Worm (Caenorhabditis elegans): Measurements from ENCODE around the gene F23B12.4.
A peak's percentile ranks its signal among the peaks of the same experiment; 100 is the strongest.

F23B12.4 gene

ce11 chrV:14423268-14423667 is 17.7 kb upstream of the F23B12.4 start, which contains the start of gene rpoa-12 (continued):
- no peak for TF ChIP-seq ets-5 (GFP tag; IDR thresholded peaks at IDR 0.05)
- TF ChIP-seq ceh-63 (GFP tag; optimal IDR thresholded peaks at IDR 0.05), result no peak
- peak; percentile 50 for TF ChIP-seq vab-15 (tag; optimal IDR thresholded peaks at IDR 0.05)
- TF ChIP-seq xbp-1 (tag; optimal IDR thresholded peaks at IDR 0.05), result peak; percentile 55
- TF ChIP-seq nhr-28 (tag; optimal IDR thresholded peaks at IDR 0.05), result no peak
- no peak for TF ChIP-seq snpc-4 (tag; optimal IDR thresholded peaks at IDR 0.05)
- no peak for TF ChIP-seq efl-3 (GFP tag; optimal IDR thresholded peaks at IDR 0.05)
- TF ChIP-seq nhr-77 (tag; optimal IDR thresholded peaks at IDR 0.05), result no peak
- no peak for TF ChIP-seq ces-1 (GFP tag; optimal IDR thresholded peaks at IDR 0.05)
- no peak for TF ChIP-seq elt-3 (tag; optimal IDR thresholded peaks at IDR 0.05)
- TF ChIP-seq swsn-7 (tag; optimal IDR thresholded peaks at IDR 0.05), result peak; percentile 29
- peak; percentile 32; the same call in 1 of the 2 replicates for TF ChIP-seq isw-1 (GFP tag; IDR thresholded peaks at IDR 0.05)
- no peak for TF ChIP-seq C04F5.9 (tag; optimal IDR thresholded peaks at IDR 0.05)
- no peak for TF ChIP-seq zag-1 (tag; optimal IDR thresholded peaks at IDR 0.05)
- TF ChIP-seq Y116A8C.19 (tag; optimal IDR thresholded peaks at IDR 0.05; ENCODE audit: borderline replicate concordance), result no peak
- peak; percentile 12 for TF ChIP-seq lin-13 (GFP tag; optimal IDR thresholded peaks at IDR 0.05)
- peak in 1 of 3 experiments; percentile 24 for TF ChIP-seq ceh-82 (tag; optimal IDR thresholded peaks at IDR 0.05)
- TF ChIP-seq irx-1 (tag; optimal IDR thresholded peaks at IDR 0.05), result no peak
- TF ChIP-seq sox-4 (tag; optimal IDR thresholded peaks at IDR 0.05), result peak; percentile 29
- peak; percentile 67 for TF ChIP-seq nhr-47 (tag; optimal IDR thresholded peaks at IDR 0.05)
- no peak for TF ChIP-seq pqm-1 (tag; optimal IDR thresholded peaks at IDR 0.05)
- TF ChIP-seq lin-39 (tag; optimal IDR thresholded peaks at IDR 0.05), result no peak
- peak in 1 of 2 experiments; percentile 64 for TF ChIP-seq ztf-11 (tag; optimal IDR thresholded peaks at IDR 0.05)
- TF ChIP-seq snu-23 (GFP tag; optimal IDR thresholded peaks at IDR 0.05), result peak; percentile 57
- no peak for TF ChIP-seq unc-62 (GFP tag; optimal IDR thresholded peaks at IDR 0.05)
- TF ChIP-seq egl-27 (tag; optimal IDR thresholded peaks at IDR 0.05), result no peak
- peak; percentile 49 for TF ChIP-seq nhr-90 (tag; optimal IDR thresholded peaks at IDR 0.05; ENCODE audit: poor library complexity)
- peak; percentile 25 for TF ChIP-seq ceh-90 (tag; optimal IDR thresholded peaks at IDR 0.05)
- TF ChIP-seq nhr-20 (tag; optimal IDR thresholded peaks at IDR 0.05), result peak; percentile 56
- no peak for TF ChIP-seq mdl-1 (tag; optimal IDR thresholded peaks at IDR 0.05)
- no peak for TF ChIP-seq nhr-84 (tag; optimal IDR thresholded peaks at IDR 0.05)
- TF ChIP-seq elt-2 (tag; optimal IDR thresholded peaks at IDR 0.05), result no peak
- no peak for TF ChIP-seq tlp-1 (tag; optimal IDR thresholded peaks at IDR 0.05)
- TF ChIP-seq hlh-4 (tag; optimal IDR thresholded peaks at IDR 0.05), result no peak
- no peak for TF ChIP-seq nhr-85 (tag)
- no peak for TF ChIP-seq mef-2 (tag; optimal IDR thresholded peaks at IDR 0.05)
- no peak for TF ChIP-seq hlh-17 (GFP tag; optimal IDR thresholded peaks at IDR 0.05; ENCODE audit: borderline replicate concordance)
- TF ChIP-seq grh-1 (GFP tag; IDR thresholded peaks at IDR 0.05), result no peak
- no peak for TF ChIP-seq unc-86 (tag; optimal IDR thresholded peaks at IDR 0.05)

DNA sequence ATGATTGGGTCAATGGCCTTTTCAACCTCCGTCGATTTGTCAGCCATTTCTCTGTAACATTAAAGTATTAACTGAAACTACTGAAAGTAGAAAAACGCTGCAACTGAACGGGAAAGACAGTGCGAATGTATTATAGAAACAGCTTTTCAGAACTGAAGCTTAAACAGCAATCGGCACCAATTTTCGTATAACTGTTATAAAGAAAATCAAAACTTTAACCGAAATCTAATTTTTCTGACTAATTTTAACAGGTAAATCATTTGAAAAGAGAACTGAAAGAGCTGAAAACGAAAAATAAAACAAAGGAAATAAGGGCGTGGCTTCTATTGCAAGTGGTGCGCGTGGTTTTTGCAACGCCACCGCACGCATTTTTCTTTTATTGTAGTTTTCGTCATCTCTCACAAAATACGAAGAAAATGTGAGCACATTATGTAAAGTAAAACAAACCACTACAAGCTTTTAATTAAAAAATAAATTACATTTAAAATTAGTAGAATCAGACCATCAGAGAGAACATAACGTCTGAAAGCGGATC is 15.9 kb upstream of the F23B12.4 start, which contains the start of gene rrsr-1:
Gene rrsr-1 (minus strand): TSS at position 51 of the 535 bp plus-strand sequence.
- TF ChIP-seq blmp-1 (tag; optimal IDR thresholded peaks at IDR 0.05), result peak; percentile 21
- peak; percentile 35 to 47 (median 41) for TF ChIP-seq dpl-1 (GFP tag; optimal IDR thresholded peaks at IDR 0.05)
- TF ChIP-seq nhr-77 (tag; optimal IDR thresholded peaks at IDR 0.05), result no peak
- peak; percentile 60 for TF ChIP-seq nhr-90 (tag; optimal IDR thresholded peaks at IDR 0.05; ENCODE audit: poor library complexity)
- peak; percentile 49 for TF ChIP-seq xbp-1 (tag; optimal IDR thresholded peaks at IDR 0.05)
- TF ChIP-seq nhr-11 (tag; optimal IDR thresholded peaks at IDR 0.05), result peak; percentile 2
- TF ChIP-seq C16A3.4 (tag; optimal IDR thresholded peaks at IDR 0.05), result peak; percentile 23
- TF ChIP-seq snpc-4 (tag; optimal IDR thresholded peaks at IDR 0.05), result peak; percentile 57
- TF ChIP-seq mep-1 (tag; optimal IDR thresholded peaks at IDR 0.05), result no peak
- TF ChIP-seq pqm-1 (tag; optimal IDR thresholded peaks at IDR 0.05), result no peak
- TF ChIP-seq ztf-11 (tag; optimal IDR thresholded peaks at IDR 0.05), result peak in 1 of 2 experiments; percentile 6
- TF ChIP-seq lin-14 (GFP tag; optimal IDR thresholded peaks at IDR 0.05), result no peak
- peak; percentile 42 for TF ChIP-seq nhr-19 (GFP tag; conservative IDR thresholded peaks at IDR 0.05)
- peak; percentile 25 for TF ChIP-seq pax-3 (tag; optimal IDR thresholded peaks at IDR 0.05)
- TF ChIP-seq tbx-2 (tag; optimal IDR thresholded peaks at IDR 0.05), result peak; percentile 42
- TF ChIP-seq jun-1 (tag; optimal IDR thresholded peaks at IDR 0.05), result no peak
- TF ChIP-seq lin-15B (tag; optimal IDR thresholded peaks at IDR 0.05), result no peak
- peak in 1 of 2 experiments; percentile 54 for TF ChIP-seq lin-35 (GFP tag; optimal IDR thresholded peaks at IDR 0.05)
- TF ChIP-seq ceh-82 (tag; optimal IDR thresholded peaks at IDR 0.05), result peak in 2 of 3 experiments; percentile 20 to 34
- TF ChIP-seq sox-4 (tag; optimal IDR thresholded peaks at IDR 0.05), result peak; percentile 15
- peak; percentile 75 for TF ChIP-seq unc-130 (tag; optimal IDR thresholded peaks at IDR 0.05)
- no peak for TF ChIP-seq nhr-84 (tag; optimal IDR thresholded peaks at IDR 0.05)
- TF ChIP-seq ama-1 (optimal IDR thresholded peaks at IDR 0.05), result no peak
